Fruit fly (Drosophila melanogaster): ENCODE data around the gene CG12229.

Gene CG12229

DNA sequence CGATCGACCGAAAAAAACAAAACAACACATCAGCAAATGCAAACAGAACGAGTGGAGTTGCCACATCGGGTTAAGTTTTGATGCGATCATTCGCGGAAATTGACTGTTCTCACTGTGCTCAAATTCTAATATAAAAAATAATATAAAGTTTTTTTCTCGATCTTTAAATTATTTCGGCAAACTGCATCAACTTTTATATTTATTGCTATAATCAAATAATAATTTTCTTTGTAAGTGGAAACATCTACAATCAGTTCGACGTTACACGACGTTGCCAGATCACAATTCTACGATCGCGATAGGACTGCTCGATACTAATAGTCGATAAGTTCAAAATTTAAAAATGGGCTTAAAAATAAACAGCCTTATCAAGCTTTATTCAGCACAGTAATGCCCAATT lies 7.5 kb downstream of the CG12229 start, which contains the start of gene Gorab (continued):
- TF ChIP-seq eve (GFP tag; optimal IDR thresholded peaks at IDR 0.05) (no peak), CG14050 (GFP tag; IDR thresholded peaks at IDR 0.05) (peak; percentile 91), pnt (GFP tag; optimal IDR thresholded peaks at IDR 0.05) (peak; percentile 46), CG5245 (GFP tag; optimal IDR thresholded peaks at IDR 0.05) (peak; percentile 74), Meics (GFP tag; optimal IDR thresholded peaks at IDR 0.05) (peak; percentile 79), twi (tag; optimal IDR thresholded peaks at IDR 0.05) (peak; percentile 67), wdn (GFP tag; IDR thresholded peaks at IDR 0.05) (0 out of 2 replicates have a peak, but pooled peaks have one; percentile 23), CG32767 (GFP tag; IDR thresholded peaks at IDR 0.05) (peak; percentile 89), p53 (GFP tag; optimal IDR thresholded peaks at IDR 0.05) (no peak), CG3065 (GFP tag; optimal IDR thresholded peaks at IDR 0.05) (peak; percentile 46), tx (GFP tag; optimal IDR thresholded peaks at IDR 0.05) (peak; percentile 80), run (tag; optimal IDR thresholded peaks at IDR 0.05) (no peak), CG7928 (GFP tag; optimal IDR thresholded peaks at IDR 0.05) (peak; percentile 60), sens-2 (GFP tag; IDR thresholded peaks at IDR 0.05) (peak; percentile 76), Bdp1 (GFP tag; optimal IDR thresholded peaks at IDR 0.05) (peak; percentile 77), insv (GFP tag; optimal IDR thresholded peaks at IDR 0.05) (peak in 1 of 2 experiments; percentile 30), az2 (GFP tag; optimal IDR thresholded peaks at IDR 0.05) (peak; percentile 90), CG17829 (tag; optimal IDR thresholded peaks at IDR 0.05) (peak; percentile 92), CG1792 (GFP tag; optimal IDR thresholded peaks at IDR 0.05) (peak; percentile 21), CG16779 (GFP tag; IDR thresholded peaks at IDR 0.05) (peak; percentile 71), CG14860 (GFP tag; IDR thresholded peaks at IDR 0.05; ENCODE audit: partially characterized antibody) (peak; percentile 38; the same call in 1 of the 3 replicates), CG2678 (tag; optimal IDR thresholded peaks at IDR 0.05) (peak; percentile 85), row (GFP tag; IDR thresholded peaks at IDR 0.05) (peak; percentile 97), kni (GFP tag; optimal IDR thresholded peaks at IDR 0.05) (peak; percentile 5), HLHmδ (GFP tag; optimal IDR thresholded peaks at IDR 0.05) (no peak), Neu2 (GFP tag; optimal IDR thresholded peaks at IDR 0.05; ENCODE audit: borderline replicate concordance) (no peak), CG8478 (optimal IDR thresholded peaks at IDR 0.05) (no peak), schlank (tag; optimal IDR thresholded peaks at IDR 0.05) (no peak), YL-1 (GFP tag; optimal IDR thresholded peaks at IDR 0.05) (peak; percentile 66), nmo (GFP tag; optimal IDR thresholded peaks at IDR 0.05) (peak; percentile 95), CG2712 (tag; optimal IDR thresholded peaks at IDR 0.05) (peak; percentile 95), Fer3 (tag; optimal IDR thresholded peaks at IDR 0.05) (peak; percentile 87), CG17912 (GFP tag; optimal IDR thresholded peaks at IDR 0.05) (peak; percentile 40), gcm2 (GFP tag; optimal IDR thresholded peaks at IDR 0.05) (peak; percentile 45), tin (GFP tag; optimal IDR thresholded peaks at IDR 0.05) (peak; percentile 88), CG12769 (tag; optimal IDR thresholded peaks at IDR 0.05) (no peak), CTCF (GFP tag; optimal IDR thresholded peaks at IDR 0.05) (peak; percentile 17), pum (GFP tag; optimal IDR thresholded peaks at IDR 0.05) (peak; percentile 60), CG5953 (GFP tag; IDR thresholded peaks at IDR 0.05) (peak; percentile 84), CG6765 (GFP tag; optimal IDR thresholded peaks at IDR 0.05) (no peak), CG9609 (GFP tag; optimal IDR thresholded peaks at IDR 0.05) (peak; percentile 77), CG3407 (GFP tag; optimal IDR thresholded peaks at IDR 0.05) (peak; percentile 49), abd-A (tag; optimal IDR thresholded peaks at IDR 0.05) (no peak), ERR (GFP tag; optimal IDR thresholded peaks at IDR 0.05) (peak; percentile 32), CG18764 (GFP tag; optimal IDR thresholded peaks at IDR 0.05) (peak; percentile 85), CG16815 (GFP tag; optimal IDR thresholded peaks at IDR 0.05) (peak; percentile 90), CG8290 (GFP tag; optimal IDR thresholded peaks at IDR 0.05) (peak; percentile 85), CG8290 (tag; optimal IDR thresholded peaks at IDR 0.05) (peak in 1 of 2 experiments; percentile 57), hkb (optimal IDR thresholded peaks at IDR 0.05) (peak; percentile 22), hkb (GFP tag; IDR thresholded peaks at IDR 0.05) (peak; percentile 81), pros (GFP tag; optimal IDR thresholded peaks at IDR 0.05) (no peak), CG13775 (GFP tag; optimal IDR thresholded peaks at IDR 0.05) (peak; percentile 91), CG17612 (GFP tag; IDR thresholded peaks at IDR 0.05) (peak; percentile 83)
